Fruit fly (Drosophila melanogaster) whole organism, embryonic: ENCODE data around the gene wap.

Source experiments
- Atf6 ChIP-seq: fragments of 200-800 bp; sonication (Bioruptor generic); IDR thresholded peaks from 2 replicates; pipeline ENCODE4 v1.3.6; 2022; ENCODE audit warnings: missing biosample characterization, missing genetic modification characterization
- CG10321 ChIP-seq: fragments of 200-800 bp; sonication (Bioruptor generic); IDR thresholded peaks from 2 replicates; pipeline ENCODE4 v1.3.6; 2022; ENCODE audit warnings: missing biosample characterization, missing genetic modification characterization
- CG10431 ChIP-seq: fragments of 200-800 bp; sonication (Bioruptor generic); optimal IDR thresholded peaks from 3 replicates; lab custom pipeline; 2018; ENCODE audit warnings: missing biosample characterization, mild to moderate bottlenecking, missing genetic modification characterization
- CG10543 ChIP-seq: fragments of 200-800 bp; sonication (Bioruptor generic); optimal IDR thresholded peaks from 3 replicates; lab custom pipeline; 2017; ENCODE audit warnings: missing biosample characterization, mild to moderate bottlenecking, missing genetic modification characterization, moderate library complexity
- CG11695 ChIP-seq: fragments of 200-800 bp; sonication (Bioruptor generic); IDR thresholded peaks from 3 replicates; pipeline ENCODE4 v1.3.6; 2022; ENCODE audit warnings: missing biosample characterization, missing genetic modification characterization
- CG15011 ChIP-seq: fragments of 200-800 bp; sonication (Bioruptor generic); optimal IDR thresholded peaks from 3 replicates; lab custom pipeline; 2018; ENCODE audit warnings: missing biosample characterization, mild to moderate bottlenecking, missing genetic modification characterization
- CG15601 ChIP-seq: fragments of 200-800 bp; sonication (Bioruptor generic); optimal IDR thresholded peaks from 3 replicates; lab custom pipeline; 2019; ENCODE audit warnings: missing biosample characterization, mild to moderate bottlenecking, missing genetic modification characterization, moderate library complexity
- CG15696 ChIP-seq: fragments of 200-800 bp; sonication (Bioruptor generic); optimal IDR thresholded peaks from 2 replicates; lab custom pipeline; 2019; ENCODE audit warnings: missing biosample characterization, mild to moderate bottlenecking, missing genetic modification characterization, moderate library complexity
- CG18619 ChIP-seq: fragments of 200-800 bp; sonication (Bioruptor generic); optimal IDR thresholded peaks from 3 replicates; lab custom pipeline; 2017; ENCODE audit warnings: missing biosample characterization, mild to moderate bottlenecking, missing genetic modification characterization
- CG3163 ChIP-seq: fragments of 200-800 bp; sonication (Bioruptor generic); optimal IDR thresholded peaks from 3 replicates; lab custom pipeline; 2016; ENCODE audit warnings: missing biosample characterization, missing genetic modification characterization
- CG3407 ChIP-seq: fragments of 200-800 bp; sonication (Bioruptor generic); optimal IDR thresholded peaks from 2 replicates; lab custom pipeline; 2018; ENCODE audit warnings: missing biosample characterization, mild to moderate bottlenecking, missing genetic modification characterization
- CG4328 ChIP-seq: fragments of 200-800 bp; sonication (Bioruptor generic); optimal IDR thresholded peaks from 3 replicates; lab custom pipeline; 2017; ENCODE audit warnings: missing biosample characterization, missing genetic modification reagents, missing genetic modification characterization
- CG5953 ChIP-seq: fragments of 200-800 bp; sonication (Bioruptor generic); IDR thresholded peaks from 2 replicates; pipeline ENCODE4 v1.3.6; 2022; ENCODE audit warnings: missing biosample characterization, missing genetic modification characterization
- CG6272 ChIP-seq: fragments of 200-800 bp; sonication (Bioruptor generic); IDR thresholded peaks from 2 replicates; pipeline ENCODE4 v1.3.6; 2022; ENCODE audit warnings: missing biosample characterization, missing genetic modification characterization
- CG6654 ChIP-seq: fragments of 200-800 bp; sonication (Bioruptor generic); optimal IDR thresholded peaks from 2 replicates; lab custom pipeline; 2017; ENCODE audit warnings: missing biosample characterization, mild to moderate bottlenecking, missing genetic modification characterization
- CG6854 ChIP-seq: fragments of 200-800 bp; sonication (Bioruptor generic); optimal IDR thresholded peaks from 3 replicates; lab custom pipeline; 2017; ENCODE audit warnings: missing biosample characterization, mild to moderate bottlenecking, missing genetic modification characterization
- CG7556 ChIP-seq: fragments of 200-800 bp; sonication (Bioruptor generic); optimal IDR thresholded peaks from 2 replicates; lab custom pipeline; 2017; ENCODE audit warnings: missing biosample characterization, mild to moderate bottlenecking, missing genetic modification characterization
- CG7786 ChIP-seq: fragments of 200-800 bp; sonication (Bioruptor generic); optimal IDR thresholded peaks from 2 replicates; lab custom pipeline; 2016; ENCODE audit warnings: missing biosample characterization, missing genetic modification characterization
- CG7928 ChIP-seq: fragments of 200-800 bp; sonication (Bioruptor generic); optimal IDR thresholded peaks from 2 replicates; lab custom pipeline; 2017; ENCODE audit warnings: missing biosample characterization, mild to moderate bottlenecking, missing genetic modification characterization
- CG8290 ChIP-seq, 3 experiments: fragments of 200-800 bp; sonication (Bioruptor generic); optimal IDR thresholded peaks; 2 replicates each; lab custom pipeline; 2016 to 2019; ENCODE audit warnings: missing biosample characterization in 3 of 3, missing genetic modification characterization in 3 of 3, mild to moderate bottlenecking in 2 of 3, moderate library complexity in 1 of 3
- CG8944 ChIP-seq: fragments of 200-800 bp; sonication (Bioruptor generic); optimal IDR thresholded peaks from 3 replicates; lab custom pipeline; 2016; ENCODE audit warnings: missing biosample characterization, missing genetic modification characterization
- Deaf1 ChIP-seq: fragments of 200-800 bp; optimal IDR thresholded peaks from 3 replicates; lab custom pipeline; 2019; ENCODE audit warnings: missing biosample characterization, mild to moderate bottlenecking, missing genetic modification characterization, moderate library complexity
- Dll ChIP-seq: fragments of 200-800 bp; sonication (Bioruptor generic); IDR thresholded peaks from 4 replicates; pipeline ENCODE4 v1.3.6; 2022; ENCODE audit warnings: missing biosample characterization, missing genetic modification characterization; ENCODE audit not compliant: partially characterized antibody
- Fer1 ChIP-seq: fragments of 200-800 bp; sonication (Bioruptor generic); optimal IDR thresholded peaks from 2 replicates; lab custom pipeline; 2017; ENCODE audit warnings: missing biosample characterization, mild to moderate bottlenecking, missing genetic modification characterization
- Fer2 ChIP-seq: fragments of 200-800 bp; sonication (Bioruptor generic); optimal IDR thresholded peaks from 2 replicates; lab custom pipeline; 2018; ENCODE audit warnings: missing biosample characterization, mild to moderate bottlenecking, missing genetic modification characterization, moderate library complexity
- H2.0 ChIP-seq: fragments of 200-800 bp; sonication (Bioruptor generic); IDR thresholded peaks from 2 replicates; pipeline ENCODE4 v1.3.6; 2022; ENCODE audit warnings: missing biosample characterization, missing genetic modification characterization
- Hmx ChIP-seq: fragments of 200-800 bp; sonication (Bioruptor generic); optimal IDR thresholded peaks from 2 replicates; lab custom pipeline; 2016; ENCODE audit warnings: missing biosample characterization, missing genetic modification characterization
- Hr3 ChIP-seq: fragments of 200-800 bp; sonication (Bioruptor generic); optimal IDR thresholded peaks from 3 replicates; lab custom pipeline; 2016; ENCODE audit warnings: missing biosample characterization, missing genetic modification characterization
- Nf-YC ChIP-seq: fragments of 200-800 bp; optimal IDR thresholded peaks from 3 replicates; lab custom pipeline; 2019; ENCODE audit warnings: missing biosample characterization, mild to moderate bottlenecking, missing genetic modification characterization, moderate library complexity
- PHDP ChIP-seq: fragments of 200-800 bp; sonication (Bioruptor generic); optimal IDR thresholded peaks from 3 replicates; lab custom pipeline; 2018; ENCODE audit warnings: missing biosample characterization, mild to moderate bottlenecking, missing genetic modification characterization, moderate library complexity
- Taf1 ChIP-seq: fragments of 200-800 bp; sonication (Bioruptor generic); IDR thresholded peaks from 2 replicates; pipeline ENCODE4 v1.3.6; 2022; ENCODE audit warnings: missing biosample characterization, missing genetic modification characterization
- Usf ChIP-seq: fragments of 200-800 bp; sonication (Bioruptor generic); optimal IDR thresholded peaks from 2 replicates; lab custom pipeline; 2017; ENCODE audit warnings: missing genotype, missing biosample characterization, missing genetic modification characterization
- cad ChIP-seq: fragments of >200 bp; optimal IDR thresholded peaks from 2 replicates; lab custom pipeline; 2017; ENCODE audit warnings: missing biosample characterization, missing genetic modification characterization
- cas ChIP-seq: fragments of 200-800 bp; sonication (Bioruptor generic); IDR thresholded peaks from 2 replicates; pipeline ENCODE4 v1.3.6; 2022; ENCODE audit warnings: missing biosample characterization, missing genetic modification characterization
- ewg ChIP-seq: fragments of 200-800 bp; sonication (Bioruptor generic); optimal IDR thresholded peaks from 3 replicates; lab custom pipeline; 2017; ENCODE audit warnings: mild to moderate bottlenecking, missing biosample characterization, missing genetic modification reagents, missing genetic modification characterization
- ftz-f1 ChIP-seq: fragments of 200-800 bp; sonication (Bioruptor generic); optimal IDR thresholded peaks from 2 replicates; lab custom pipeline; 2016; ENCODE audit warnings: missing biosample characterization, missing genetic modification characterization
- gfzf ChIP-seq: fragments of 200-800 bp; sonication (Bioruptor generic); optimal IDR thresholded peaks from 2 replicates; lab custom pipeline; 2016; ENCODE audit warnings: missing biosample characterization, mild to moderate bottlenecking, missing genetic modification characterization, moderate library complexity
- gsb ChIP-seq: fragments of 200-800 bp; sonication (Bioruptor generic); IDR thresholded peaks from 2 replicates; pipeline ENCODE4 v1.3.6; 2022; ENCODE audit warnings: missing biosample characterization, missing genetic modification characterization
- pho ChIP-seq: fragments of 200-800 bp; sonication (Bioruptor generic); optimal IDR thresholded peaks from 2 replicates; lab custom pipeline; 2016; ENCODE audit warnings: missing biosample characterization, missing genetic modification characterization
- phol ChIP-seq: fragments of 200-800 bp; sonication (Bioruptor generic); optimal IDR thresholded peaks from 3 replicates; lab custom pipeline; 2018; ENCODE audit warnings: missing biosample characterization, mild to moderate bottlenecking, missing genetic modification characterization, moderate library complexity
- repo ChIP-seq: fragments of 200-800 bp; sonication (Bioruptor generic); optimal IDR thresholded peaks from 2 replicates; lab custom pipeline; 2016; ENCODE audit warnings: missing biosample characterization, missing genetic modification characterization
- salm ChIP-seq: fragments of 200-800 bp; sonication (Bioruptor generic); optimal IDR thresholded peaks from 2 replicates; lab custom pipeline; 2018; ENCODE audit warnings: missing biosample characterization, mild to moderate bottlenecking, missing genetic modification characterization
- sisA ChIP-seq: fragments of 200-800 bp; sonication (Bioruptor generic); IDR thresholded peaks from 2 replicates; pipeline ENCODE4 v1.3.6; 2022; ENCODE audit warnings: missing biosample characterization, missing genetic modification characterization
- sqz ChIP-seq: fragments of 200-800 bp; sonication (Bioruptor generic); optimal IDR thresholded peaks from 3 replicates; lab custom pipeline; 2018; ENCODE audit warnings: missing biosample characterization, mild to moderate bottlenecking, missing genetic modification characterization
- stc ChIP-seq: fragments of 200-800 bp; sonication (Bioruptor generic); IDR thresholded peaks from 2 replicates; pipeline ENCODE4 v1.3.6; 2022; ENCODE audit warnings: missing biosample characterization, missing genetic modification characterization
- sug ChIP-seq: fragments of 200-800 bp; optimal IDR thresholded peaks from 2 replicates; lab custom pipeline; 2019; ENCODE audit warnings: missing biosample characterization, mild to moderate bottlenecking, missing genetic modification characterization, moderate library complexity
- trh ChIP-seq: fragments of 200-800 bp; sonication (Bioruptor generic); optimal IDR thresholded peaks from 2 replicates; lab custom pipeline; 2016; ENCODE audit warnings: missing biosample characterization, missing genetic modification characterization
- vnd ChIP-seq: fragments of 200-800 bp; sonication (Bioruptor generic); IDR thresholded peaks from 3 replicates; pipeline ENCODE4 v1.3.6; 2022; ENCODE audit warnings: missing biosample characterization, missing genetic modification characterization; ENCODE audit not compliant: partially characterized antibody
- zfh1 ChIP-seq: fragments of 200-800 bp; sonication (Bioruptor generic); IDR thresholded peaks from 3 replicates; pipeline ENCODE4 v1.3.6; 2022; ENCODE audit warnings: missing biosample characterization, missing genetic modification characterization

The wap gene

dm6 chrX:22487667-22488593 is 32.7 kb upstream of the wap start (continued):
- TF ChIP-seq CG15696 (tag; lab: Kevin White, UChicago), result no peak
- 0 out of 2 replicates have a peak, but pooled peaks have one; percentile 8 for TF ChIP-seq Taf1 (GFP tag; lab: Robert Waterston, UW)
- no peak for TF ChIP-seq CG7786
- TF ChIP-seq stc (GFP tag; lab: Robert Waterston, UW), result no peak
- TF ChIP-seq cas (GFP tag; lab: Robert Waterston, UW), result no peak
- no peak for TF ChIP-seq sqz (GFP tag; lab: Kevin White, UChicago)
- peak; percentile 68 for TF ChIP-seq Deaf1
- no peak for TF ChIP-seq vnd (GFP tag; lab: Robert Waterston, UW)
- no peak for TF ChIP-seq cad (GFP tag; lab: Kevin White, UChicago)
- no peak for TF ChIP-seq pho (GFP tag; lab: Kevin White, UChicago)
- TF ChIP-seq PHDP (tag; lab: Kevin White, UChicago), result peak; percentile 70
- TF ChIP-seq CG10321 (GFP tag; lab: Robert Waterston, UW), result no peak
- TF ChIP-seq ewg (GFP tag; lab: Kevin White, UChicago), result no peak
- TF ChIP-seq gfzf, result no peak
- TF ChIP-seq CG7928 (GFP tag; lab: Kevin White, UChicago), result no peak
- no peak for TF ChIP-seq CG6854
- TF ChIP-seq CG18619 (GFP tag; lab: Kevin White, UChicago), result peak; percentile 34
- TF ChIP-seq H2.0 (GFP tag; lab: Robert Waterston, UW), result peak; percentile 61
- peak; percentile 22; the same call in 1 of the 2 replicates for TF ChIP-seq Atf6
- TF ChIP-seq Fer2 (tag; lab: Kevin White, UChicago), result no peak
- peak; percentile 64 for TF ChIP-seq CG3163 (GFP tag; lab: Kevin White, UChicago)
- no peak for TF ChIP-seq CG7556 (GFP tag; lab: Kevin White, UChicago)
- peak; percentile 19 for TF ChIP-seq CG10543 (GFP tag; lab: Kevin White, UChicago)
- TF ChIP-seq CG15601 (tag; lab: Kevin White, UChicago), result no peak
- TF ChIP-seq Dll, result no peak
- TF ChIP-seq ftz-f1 (GFP tag; lab: Kevin White, UChicago), result peak; percentile 90
- no peak for TF ChIP-seq CG8290 (GFP tag; optimal IDR thresholded peaks at IDR 0.05; lab: Kevin White, UChicago)
- peak in 1 of 2 experiments; percentile 4 for TF ChIP-seq CG8290 (tag; optimal IDR thresholded peaks at IDR 0.05; lab: Kevin White, UChicago)
- TF ChIP-seq sisA (GFP tag; lab: Robert Waterston, UW), result peak; percentile 18; the same call in 1 of the 2 replicates
- TF ChIP-seq CG8944 (GFP tag; lab: Kevin White, UChicago), result no peak
- TF ChIP-seq Usf, result no peak
- no peak for TF ChIP-seq CG6654 (GFP tag; lab: Kevin White, UChicago)
- no peak for TF ChIP-seq trh (GFP tag; lab: Kevin White, UChicago)
- 0 out of 2 replicates have a peak, but pooled peaks have one; percentile 32 for TF ChIP-seq CG5953 (GFP tag; lab: Robert Waterston, UW)
- TF ChIP-seq Hmx, result no peak
- TF ChIP-seq sug, result peak; percentile 73
- TF ChIP-seq CG3407, result no peak
- no peak for TF ChIP-seq repo (GFP tag; lab: Kevin White, UChicago)
- TF ChIP-seq Nf-YC (tag; lab: Kevin White, UChicago), result no peak
- TF ChIP-seq CG4328 (GFP tag; lab: Kevin White, UChicago), result no peak
- TF ChIP-seq gsb (GFP tag; lab: Robert Waterston, UW), result no peak
- no peak for TF ChIP-seq Hr3
- TF ChIP-seq salm (tag; lab: Kevin White, UChicago), result no peak
- TF ChIP-seq phol (tag; lab: Kevin White, UChicago), result peak; percentile 63
- 0 out of 3 replicates have a peak, but pooled peaks have one; percentile 5 for TF ChIP-seq zfh1 (GFP tag; lab: Robert Waterston, UW)
- peak; percentile 27 for TF ChIP-seq CG15011 (GFP tag; lab: Kevin White, UChicago)
- TF ChIP-seq CG6272 (GFP tag; lab: Robert Waterston, UW), result no peak
- TF ChIP-seq Fer1 (GFP tag; lab: Kevin White, UChicago), result no peak
- no peak for TF ChIP-seq CG10431 (GFP tag; lab: Kevin White, UChicago)
- peak; percentile 60; the same call in 2 of the 3 replicates for TF ChIP-seq CG11695 (GFP tag; lab: Robert Waterston, UW)
